Worm (Caenorhabditis elegans): ENCODE data around the gene dhs-8.

ce11 chrII:14537728-14538127, 39.9 kb downstream of the dhs-8 start, which contains the start of the genes clec-147 and C04H5.7:
- TF ChIP-seq ztf-11 (tag; optimal IDR thresholded peaks at IDR 0.05) (no peak), fos-1 (tag; optimal IDR thresholded peaks at IDR 0.05) (no peak), elt-2 (tag; optimal IDR thresholded peaks at IDR 0.05) (no peak), ama-1 (optimal IDR thresholded peaks at IDR 0.05) (no peak), lin-39 (tag; optimal IDR thresholded peaks at IDR 0.05) (no peak), ceh-82 (tag; optimal IDR thresholded peaks at IDR 0.05) (no peak), skn-1 (tag; optimal IDR thresholded peaks at IDR 0.05) (no peak), R02D3.7 (tag; optimal IDR thresholded peaks at IDR 0.05) (no peak)

Data from whole organism, L3 larva.